Fruit fly (Drosophila melanogaster) whole organism, embryonic: Measurements from ENCODE around the gene vari.

Source experiments
- BEAF-32 ChIP-seq: fragments of 200-800 bp; sonication (Bioruptor generic); optimal IDR thresholded peaks from 3 replicates; lab custom pipeline; 2017; ENCODE audit warnings: missing biosample characterization, missing genetic modification characterization, mild to moderate bottlenecking, moderate library complexity, missing genetic modification reagents
- CG10543 ChIP-seq: fragments of 200-800 bp; sonication (Bioruptor generic); optimal IDR thresholded peaks from 3 replicates; lab custom pipeline; 2017; ENCODE audit warnings: missing biosample characterization, mild to moderate bottlenecking, missing genetic modification characterization, moderate library complexity
- CG11695 ChIP-seq: fragments of 200-800 bp; sonication (Bioruptor generic); IDR thresholded peaks from 3 replicates; pipeline ENCODE4 v1.3.6; 2022; ENCODE audit warnings: missing biosample characterization, missing genetic modification characterization
- CG12659 ChIP-seq: fragments of 200-800 bp; sonication (Bioruptor generic); optimal IDR thresholded peaks from 3 replicates; lab custom pipeline; 2017; ENCODE audit warnings: mild to moderate bottlenecking, missing biosample characterization, missing genetic modification reagents, missing genetic modification characterization
- CG13296 ChIP-seq: fragments of 200-800 bp; sonication (Bioruptor generic); optimal IDR thresholded peaks from 3 replicates; lab custom pipeline; 2018; ENCODE audit warnings: missing biosample characterization, mild to moderate bottlenecking, missing genetic modification characterization
- CG13894 ChIP-seq: fragments of 200-800 bp; sonication (Bioruptor generic); optimal IDR thresholded peaks from 3 replicates; lab custom pipeline; 2018; ENCODE audit warnings: missing biosample characterization, mild to moderate bottlenecking, missing genetic modification characterization, moderate library complexity
- CG15073 ChIP-seq: fragments of 200-800 bp; sonication (Bioruptor generic); optimal IDR thresholded peaks from 2 replicates; lab custom pipeline; 2016; ENCODE audit warnings: missing biosample characterization, missing genetic modification characterization
- CG17385 ChIP-seq: fragments of 200-800 bp; sonication (Bioruptor generic); optimal IDR thresholded peaks from 3 replicates; lab custom pipeline; 2018; ENCODE audit warnings: missing biosample characterization, mild to moderate bottlenecking, missing genetic modification characterization
- CG2116 ChIP-seq: fragments of 200-800 bp; sonication (Bioruptor generic); optimal IDR thresholded peaks from 3 replicates; lab custom pipeline; 2018; ENCODE audit warnings: missing biosample characterization, mild to moderate bottlenecking, missing genetic modification characterization
- CG3281 ChIP-seq: fragments of 200-800 bp; sonication (Bioruptor generic); optimal IDR thresholded peaks from 3 replicates; lab custom pipeline; 2017; ENCODE audit warnings: missing biosample characterization, mild to moderate bottlenecking, missing genetic modification characterization
- CG3407 ChIP-seq: fragments of 200-800 bp; sonication (Bioruptor generic); optimal IDR thresholded peaks from 2 replicates; lab custom pipeline; 2018; ENCODE audit warnings: missing biosample characterization, mild to moderate bottlenecking, missing genetic modification characterization
- CG4707 ChIP-seq: fragments of 200-800 bp; sonication (Bioruptor generic); optimal IDR thresholded peaks from 2 replicates; lab custom pipeline; 2018; ENCODE audit warnings: missing biosample characterization, mild to moderate bottlenecking, missing genetic modification characterization, moderate library complexity
- CG6791 ChIP-seq: fragments of 200-800 bp; sonication (Bioruptor generic); IDR thresholded peaks from 3 replicates; pipeline ENCODE4 v1.3.6; 2022; ENCODE audit warnings: missing biosample characterization, missing genetic modification characterization; ENCODE audit not compliant: partially characterized antibody
- CG6813 ChIP-seq: fragments of 200-800 bp; sonication (Bioruptor generic); optimal IDR thresholded peaks from 2 replicates; lab custom pipeline; 2017; ENCODE audit warnings: missing biosample characterization, missing genetic modification characterization, mild to moderate bottlenecking, moderate library complexity, missing genetic modification reagents
- CG8089 ChIP-seq: fragments of 200-800 bp; sonication (Bioruptor generic); optimal IDR thresholded peaks from 3 replicates; lab custom pipeline; 2016; ENCODE audit warnings: missing biosample characterization, missing genetic modification characterization
- CG9215 ChIP-seq: fragments of 200-800 bp; sonication (Bioruptor generic); IDR thresholded peaks from 2 replicates; pipeline ENCODE4 v1.3.6; 2022; ENCODE audit warnings: missing biosample characterization, missing genetic modification characterization
- D19B ChIP-seq: fragments of 200-800 bp; sonication (Bioruptor generic); optimal IDR thresholded peaks from 2 replicates; lab custom pipeline; 2017; ENCODE audit warnings: missing biosample characterization, mild to moderate bottlenecking, missing genetic modification characterization
- Drgx ChIP-seq: fragments of 200-800 bp; sonication (Bioruptor generic); IDR thresholded peaks from 2 replicates; pipeline ENCODE4 v1.3.6; 2022; ENCODE audit warnings: missing biosample characterization, missing genetic modification characterization
- E2f1 ChIP-seq: fragments of 200-800 bp; sonication (Bioruptor generic); IDR thresholded peaks from 2 replicates; pipeline ENCODE4 v1.3.6; 2022; ENCODE audit warnings: missing biosample characterization, missing genetic modification characterization
- Gug ChIP-seq: fragments of 200-800 bp; sonication (Bioruptor generic); IDR thresholded peaks from 4 replicates; pipeline ENCODE4 v1.3.6; 2022; ENCODE audit warnings: missing biosample characterization, missing genetic modification characterization
- Hmr ChIP-seq: fragments of 200-800 bp; sonication (Bioruptor generic); optimal IDR thresholded peaks from 3 replicates; lab custom pipeline; 2017; ENCODE audit warnings: mild to moderate bottlenecking, missing biosample characterization, missing genetic modification reagents, missing genetic modification characterization
- MESR4 ChIP-seq: fragments of 200-800 bp; sonication (Bioruptor generic); optimal IDR thresholded peaks from 2 replicates; lab custom pipeline; 2018; ENCODE audit warnings: missing biosample characterization, mild to moderate bottlenecking, missing genetic modification characterization, moderate library complexity
- Med ChIP-seq: fragments of 200-800 bp; sonication (Bioruptor generic); peaks from one replicate; lab custom pipeline; 2016; ENCODE audit warnings: missing biosample characterization, missing genetic modification characterization, mild to moderate bottlenecking, inconsistent platforms, moderate library complexity
- Mrtf ChIP-seq: fragments of 200-800 bp; sonication (Bioruptor generic); IDR thresholded peaks from 3 replicates; pipeline ENCODE4 v1.3.6; 2022; ENCODE audit warnings: missing biosample characterization, missing genetic modification characterization
- Myb ChIP-seq: fragments of 200-800 bp; sonication (Bioruptor generic); optimal IDR thresholded peaks from 2 replicates; lab custom pipeline; 2016; ENCODE audit warnings: missing biosample characterization, missing genetic modification characterization
- NC2β ChIP-seq: fragments of 200-800 bp; sonication (Bioruptor generic); optimal IDR thresholded peaks from 2 replicates; lab custom pipeline; 2016; ENCODE audit warnings: missing biosample characterization, missing genetic modification characterization
- NfI ChIP-seq: fragments of 200-800 bp; sonication (Bioruptor generic); optimal IDR thresholded peaks from 3 replicates; lab custom pipeline; 2018; ENCODE audit warnings: missing biosample characterization, mild to moderate bottlenecking, missing genetic modification characterization, moderate library complexity
- Oli ChIP-seq: fragments of 200-800 bp; sonication (Bioruptor generic); optimal IDR thresholded peaks from 2 replicates; lab custom pipeline; 2018; ENCODE audit warnings: missing biosample characterization, mild to moderate bottlenecking, missing genetic modification characterization, moderate library complexity
- PHDP ChIP-seq: fragments of 200-800 bp; sonication (Bioruptor generic); optimal IDR thresholded peaks from 3 replicates; lab custom pipeline; 2018; ENCODE audit warnings: missing biosample characterization, mild to moderate bottlenecking, missing genetic modification characterization, moderate library complexity
- Pdp1 ChIP-seq, 2 experiments: fragments of 200-800 bp; sonication (Bioruptor generic); optimal IDR thresholded peaks; 3 replicates each; lab custom pipeline; 2016; ENCODE audit warnings: missing biosample characterization in 2 of 2, missing genetic modification characterization in 2 of 2, mild to moderate bottlenecking in 1 of 2, moderate library complexity in 1 of 2
- Sox102F ChIP-seq: fragments of 200-800 bp; sonication (Bioruptor generic); optimal IDR thresholded peaks from 2 replicates; lab custom pipeline; 2018; ENCODE audit warnings: missing biosample characterization, mild to moderate bottlenecking, missing genetic modification characterization, moderate library complexity
- Taf1 ChIP-seq: fragments of 200-800 bp; sonication (Bioruptor generic); IDR thresholded peaks from 2 replicates; pipeline ENCODE4 v1.3.6; 2022; ENCODE audit warnings: missing biosample characterization, missing genetic modification characterization
- caup ChIP-seq: fragments of 200-800 bp; sonication (Bioruptor generic); optimal IDR thresholded peaks from 3 replicates; lab custom pipeline; 2017; ENCODE audit warnings: missing biosample characterization, mild to moderate bottlenecking, missing genetic modification characterization, moderate library complexity; ENCODE audit not compliant: severe bottlenecking
- ci ChIP-seq: fragments of 200-800 bp; sonication (Bioruptor generic); IDR thresholded peaks from 3 replicates; pipeline ENCODE4 v1.3.6; 2022; ENCODE audit warnings: missing biosample characterization, missing genetic modification characterization
- gcm2 ChIP-seq: fragments of 200-800 bp; sonication (Bioruptor generic); optimal IDR thresholded peaks from 2 replicates; lab custom pipeline; 2016; ENCODE audit warnings: missing biosample characterization, missing genetic modification characterization
- her ChIP-seq: fragments of 200-800 bp; sonication (Bioruptor generic); optimal IDR thresholded peaks from 2 replicates; lab custom pipeline; 2016; ENCODE audit warnings: missing biosample characterization, missing genetic modification characterization
- klu ChIP-seq: fragments of 200-800 bp; sonication (Bioruptor generic); IDR thresholded peaks from 2 replicates; pipeline ENCODE4 v1.3.6; 2022; ENCODE audit warnings: missing biosample characterization, missing genetic modification characterization
- lola ChIP-seq, 3 experiments: fragments of >200 bp in 2 of 3; fragments of 200-800 bp in 1 of 3; sonication (Bioruptor generic) in 1 of 3; optimal IDR thresholded peaks; 2 replicates each; lab custom pipeline; 2017 to 2019; ENCODE audit warnings: missing biosample characterization in 3 of 3, missing genetic modification characterization in 3 of 3, mild to moderate bottlenecking in 1 of 3, moderate library complexity in 1 of 3
- mld ChIP-seq: fragments of 200-800 bp; sonication (Bioruptor generic); IDR thresholded peaks from 3 replicates; pipeline ENCODE4 v1.3.6; 2022; ENCODE audit warnings: missing biosample characterization, missing genetic modification characterization; ENCODE audit not compliant: partially characterized antibody
- pfk ChIP-seq: fragments of 200-800 bp; sonication (Bioruptor generic); optimal IDR thresholded peaks from 2 replicates; lab custom pipeline; 2018; ENCODE audit warnings: missing biosample characterization, mild to moderate bottlenecking, missing genetic modification characterization, moderate library complexity
- psq ChIP-seq: fragments of 200-800 bp; sonication (Bioruptor generic); optimal IDR thresholded peaks from 2 replicates; lab custom pipeline; 2017; ENCODE audit warnings: missing biosample characterization, missing genetic modification characterization
- pum ChIP-seq: fragments of 200-800 bp; sonication (Bioruptor generic); optimal IDR thresholded peaks from 2 replicates; lab custom pipeline; 2016; ENCODE audit warnings: missing biosample characterization, missing genetic modification characterization
- ranshi ChIP-seq: fragments of 200-800 bp; sonication (Bioruptor generic); IDR thresholded peaks from 2 replicates; pipeline ENCODE4 v1.3.6; 2022; ENCODE audit warnings: missing biosample characterization, missing genetic modification characterization
- so ChIP-seq: fragments of 200-800 bp; sonication (Bioruptor generic); IDR thresholded peaks from 3 replicates; pipeline ENCODE4 v1.3.6; 2022; ENCODE audit warnings: missing biosample characterization, missing genetic modification characterization
- wdn ChIP-seq: fragments of 200-800 bp; sonication (Bioruptor generic); IDR thresholded peaks from 2 replicates; pipeline ENCODE4 v1.3.6; 2022; ENCODE audit warnings: missing biosample characterization, missing genetic modification characterization

vari gene

dm6 chr2L:20796758-20797514 lies at the start of gene vari (continued):
- TF ChIP-seq D19B (GFP tag; lab: Kevin White, UChicago) (no peak), CG12659 (GFP tag; lab: Kevin White, UChicago) (no peak), CG13894 (tag; lab: Kevin White, UChicago) (peak; percentile 61), CG2116 (GFP tag; lab: Kevin White, UChicago) (peak; percentile 60), BEAF-32 (GFP tag; lab: Kevin White, UChicago) (no peak), CG3407 (GFP tag; lab: Kevin White, UChicago) (no peak), psq (GFP tag; lab: Kevin White, UChicago) (no peak), NC2β (GFP tag; lab: Kevin White, UChicago) (no peak), pfk (no peak), E2f1 (no peak), gcm2 (GFP tag; lab: Kevin White, UChicago) (no peak), Gug (GFP tag; lab: Robert Waterston, UW) (no peak), Taf1 (GFP tag; lab: Robert Waterston, UW) (no peak)
- TF ChIP-seq, all 482 proteins: peak for 66

- TF ChIP-seq Med (GFP tag; lab: Kevin White, UChicago) (peak; percentile 19), Sox102F (GFP tag; lab: Kevin White, UChicago) (peak; percentile 5), Drgx (GFP tag; lab: Robert Waterston, UW) (peak; percentile 49; the same call in 1 of the 2 replicates), ci (GFP tag; lab: Robert Waterston, UW) (0 out of 3 replicates have a peak, but pooled peaks have one; percentile 9), CG13296 (GFP tag; lab: Kevin White, UChicago) (no peak)
These were observed 47.5 kb upstream of the vari start for dm6 chr2L:20844381-20844780.

- TF ChIP-seq NfI (GFP tag; lab: Kevin White, UChicago) (peak; percentile 10), CG11695 (no peak), Myb (GFP tag; lab: Kevin White, UChicago) (no peak), CG15073 (GFP tag; lab: Kevin White, UChicago) (no peak), Oli (no peak), her (GFP tag; lab: Kevin White, UChicago) (peak; percentile 24), CG4707 (no peak), ranshi (no peak), caup (peak; percentile 56), CG8089 (no peak), CG6791 (GFP tag; lab: Robert Waterston, UW) (no peak), CG3281 (GFP tag; lab: Kevin White, UChicago) (peak; percentile 56), CG17385 (peak; percentile 12), pum (GFP tag; lab: Kevin White, UChicago) (no peak), CG6813 (peak; percentile 57), wdn (GFP tag; lab: Robert Waterston, UW) (peak; percentile 40; the same call in 1 of the 2 replicates), lola (GFP tag; optimal IDR thresholded peaks at IDR 0.05; lab: Kevin White, UChicago) (no peak), CG9215 (GFP tag; lab: Robert Waterston, UW) (no peak), Hmr (GFP tag; lab: Kevin White, UChicago) (peak; percentile 53), PHDP (tag; lab: Kevin White, UChicago) (peak; percentile 30), Med (GFP tag; lab: Kevin White, UChicago) (peak; percentile 78), Mrtf (GFP tag; lab: Robert Waterston, UW) (no peak), MESR4 (GFP tag; lab: Kevin White, UChicago) (no peak), mld (GFP tag; lab: Robert Waterston, UW) (no peak), CG10543 (GFP tag; lab: Kevin White, UChicago) (peak; percentile 45), so (GFP tag; lab: Robert Waterston, UW) (0 out of 3 replicates have a peak, but pooled peaks have one; percentile 21), Pdp1 (GFP tag; optimal IDR thresholded peaks at IDR 0.05; lab: Kevin White, UChicago) (no peak), klu (no peak)
These were observed 43.7 kb upstream of the vari start, which contains the start of gene CG31676 for dm6 chr2L:20840462-20841038. Gene CG31676, plus strand, starts transcription at chr2L:20840750.
